Worm (Caenorhabditis elegans) whole organism, L4/young adult: ENCODE measurements around the gene C49F8.3.

ENCODE experiments used
- W03F9.2 ChIP-seq: fragments of 150-350 bp; optimal IDR thresholded peaks from 2 replicates; lab custom pipeline; 2014; ENCODE audit warnings: missing biosample characterization, missing genetic modification characterization
- dao-5 ChIP-seq: sonication (generic microtip); optimal IDR thresholded peaks from 2 replicates; lab custom pipeline; 2016; ENCODE audit warnings: missing genotype, missing genetic modification characterization, moderate library complexity, missing compliant biosample characterization

- TF ChIP-seq W03F9.2 (tag; lab: Kevin White, UChicago) (no peak), dao-5 (tag; lab: Kevin White, UChicago) (no peak)
These were observed at the start of gene C49F8.3 for ce11 chrX:13387497-13387953.
